Worm (Caenorhabditis elegans): ENCODE measurements around the gene W09D6.5.
A peak's percentile ranks its signal among the peaks of the same experiment; 100 is the strongest.

Gene W09D6.5

DNA sequence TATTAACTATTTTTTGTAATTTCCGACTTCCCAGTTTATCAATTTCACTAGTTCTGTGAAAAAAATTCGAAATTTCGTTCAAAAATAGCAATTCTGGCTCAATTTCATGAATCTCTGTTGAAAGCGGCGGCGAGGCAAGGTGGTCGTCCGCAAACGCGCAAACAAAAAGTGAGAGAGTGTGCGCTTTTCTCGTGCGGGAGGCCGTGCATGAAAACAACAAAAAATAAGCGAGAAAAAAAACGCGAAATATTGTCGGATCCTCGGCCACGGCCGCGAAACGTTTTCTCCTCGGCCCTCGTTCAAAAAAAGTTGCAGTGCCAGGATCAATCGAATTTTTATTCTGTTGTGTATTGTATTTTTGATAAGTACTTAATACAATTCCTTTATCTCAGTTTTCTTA, 24.4 kb downstream of the W09D6.5 start (continued):
- TF ChIP-seq rbr-2 (tag; optimal IDR thresholded peaks at IDR 0.05): peak; percentile 71
- no peak for TF ChIP-seq nhr-41 (GFP tag; IDR thresholded peaks at IDR 0.05)
- no peak for TF ChIP-seq mdt-29 (GFP tag; IDR thresholded peaks at IDR 0.05)
- TF ChIP-seq mep-1 (tag; optimal IDR thresholded peaks at IDR 0.05): peak; percentile 24
- TF ChIP-seq unc-130 (GFP tag; optimal IDR thresholded peaks at IDR 0.05): peak; percentile 48
- no peak for TF ChIP-seq fos-1 (tag; optimal IDR thresholded peaks at IDR 0.05)
- TF ChIP-seq T26A8.4 (GFP tag; IDR thresholded peaks at IDR 0.05): 0 out of 2 replicates have a peak, but pooled peaks have one; percentile 33
- peak; percentile 63 for TF ChIP-seq dmd-6 (GFP tag; IDR thresholded peaks at IDR 0.05)
- TF ChIP-seq cey-2 (tag; optimal IDR thresholded peaks at IDR 0.05; ENCODE audit: borderline replicate concordance, insufficient read depth): no peak
- TF ChIP-seq zip-11 (GFP tag; IDR thresholded peaks at IDR 0.05): no peak
- peak in 1 of 2 experiments; percentile 47 for TF ChIP-seq lsy-2 (tag; optimal IDR thresholded peaks at IDR 0.05)
- TF ChIP-seq gei-8 (GFP tag; optimal IDR thresholded peaks at IDR 0.05): no peak
- peak; percentile 82; the same call in 1 of the 2 replicates for TF ChIP-seq ZK337.2 (GFP tag; IDR thresholded peaks at IDR 0.05)
- TF ChIP-seq hlh-30 (tag; optimal IDR thresholded peaks at IDR 0.05; ENCODE audit: insufficient read depth): no peak
- 0 out of 2 replicates have a peak, but pooled peaks have one; percentile 9 for TF ChIP-seq vab-7 (GFP tag; IDR thresholded peaks at IDR 0.05)
- peak in 1 of 2 experiments; percentile 67 for TF ChIP-seq hif-1 (tag; optimal IDR thresholded peaks at IDR 0.05)
- TF ChIP-seq T20F7.1 (GFP tag; optimal IDR thresholded peaks at IDR 0.05): peak; percentile 53

DNA sequence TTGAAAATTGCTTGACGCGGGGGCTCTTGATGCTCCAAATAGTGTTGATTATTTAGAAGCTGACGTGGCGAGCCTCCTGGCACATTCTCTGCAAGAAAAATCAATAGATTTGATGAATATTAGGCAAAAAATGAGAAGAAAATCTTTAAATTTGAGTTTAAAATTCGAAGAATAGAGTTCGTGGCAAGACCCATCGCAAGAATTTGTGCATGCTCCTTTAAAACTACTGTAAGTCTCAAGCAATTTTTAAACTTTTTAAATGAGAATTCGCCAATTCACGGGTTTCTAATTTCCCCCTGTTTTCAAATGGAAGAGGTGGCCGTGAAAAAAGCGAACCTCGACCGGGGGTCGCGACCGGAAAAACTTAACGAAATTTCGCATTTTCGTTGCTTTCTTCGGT, 25.6 kb downstream of the W09D6.5 start:
- TF ChIP-seq F26F4.8 (GFP tag; conservative IDR thresholded peaks at IDR 0.05) (no peak), nhr-42 (GFP tag; IDR thresholded peaks at IDR 0.05) (no peak), daf-19 (GFP tag; conservative IDR thresholded peaks at IDR 0.05) (no peak), Y5F2A.4 (GFP tag; optimal IDR thresholded peaks at IDR 0.05) (no peak), dpl-1 (GFP tag; optimal IDR thresholded peaks at IDR 0.05) (no peak), hlh-30 (tag; optimal IDR thresholded peaks at IDR 0.05; ENCODE audit: insufficient read depth) (no peak), arid-1 (GFP tag; conservative IDR thresholded peaks at IDR 0.05) (no peak), hmg-1.1 (GFP tag; IDR thresholded peaks at IDR 0.05) (no peak), dmd-9 (GFP tag; IDR thresholded peaks at IDR 0.05) (no peak), nhr-41 (GFP tag; IDR thresholded peaks at IDR 0.05) (no peak), spr-1 (tag; optimal IDR thresholded peaks at IDR 0.05) (no peak), fos-1 (tag; optimal IDR thresholded peaks at IDR 0.05) (no peak)

DNA sequence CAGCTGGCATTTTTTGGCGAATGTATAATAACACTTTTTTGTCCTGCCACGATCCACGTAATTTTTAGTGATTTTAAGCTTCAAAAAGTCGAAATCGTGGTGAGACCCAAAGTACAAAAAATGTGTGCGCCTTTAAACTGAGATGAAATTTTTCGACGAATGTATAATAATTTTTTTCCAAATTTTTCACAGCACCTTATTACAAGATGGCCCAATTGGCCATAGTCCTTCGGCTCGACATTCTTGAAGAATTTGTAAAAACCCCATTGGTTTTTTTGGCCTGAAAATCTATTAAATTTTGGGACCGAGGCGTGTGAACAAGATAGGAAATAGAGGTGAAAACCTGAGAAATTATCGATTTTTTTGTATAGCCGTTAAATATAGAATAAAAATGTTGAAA, 27.7 kb downstream of the W09D6.5 start:
- TF ChIP-seq aha-1 (tag) (peak; percentile 51), ceh-28 (tag; optimal IDR thresholded peaks at IDR 0.05) (no peak), ceh-32 (tag; optimal IDR thresholded peaks at IDR 0.05; ENCODE audit: poor library complexity) (no peak)

DNA sequence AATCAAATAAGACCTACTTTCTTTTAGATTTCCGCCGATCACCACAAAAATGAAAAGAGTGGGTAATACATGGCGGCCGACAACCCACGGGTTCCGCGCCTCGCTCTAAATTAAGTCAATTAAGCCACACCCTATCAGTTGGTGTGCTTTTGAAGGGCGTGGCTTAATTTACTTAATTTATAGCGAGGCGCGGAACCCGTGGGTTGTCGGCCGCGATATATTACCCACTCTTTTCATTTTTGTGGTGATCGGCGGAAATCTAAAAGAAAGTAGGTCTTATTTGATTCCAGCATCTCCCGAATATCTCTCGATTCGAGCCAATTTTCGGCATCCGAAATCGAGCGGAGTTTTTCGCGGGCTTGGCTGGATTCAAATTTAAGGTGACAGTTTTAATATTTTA, 29.8 kb downstream of the W09D6.5 start:
- TF ChIP-seq T26A8.4 (GFP tag; IDR thresholded peaks at IDR 0.05) (peak; percentile 33; the same call in 1 of the 2 replicates), unc-130 (GFP tag; optimal IDR thresholded peaks at IDR 0.05) (peak; percentile 52), lin-1 (GFP tag; IDR thresholded peaks at IDR 0.05) (peak; percentile 65; the same call in 1 of the 2 replicates), Y48G9A.11 (GFP tag; IDR thresholded peaks at IDR 0.05) (peak; percentile 53; the same call in 1 of the 2 replicates), F49E8.2 (tag; optimal IDR thresholded peaks at IDR 0.05; ENCODE audit: borderline replicate concordance) (peak; percentile 48), lin-38 (GFP tag; IDR thresholded peaks at IDR 0.05) (peak; percentile 85), nhr-102 (tag; optimal IDR thresholded peaks at IDR 0.05) (peak; percentile 42), ceh-44 (GFP tag; IDR thresholded peaks at IDR 0.05) (peak; percentile 74; the same call in 1 of the 2 replicates), arid-1 (GFP tag; conservative IDR thresholded peaks at IDR 0.05) (peak; percentile 35; the same call in 1 of the 2 replicates), php-3 (GFP tag; IDR thresholded peaks at IDR 0.05) (0 out of 2 replicates have a peak, but pooled peaks have one; percentile 41), dmd-8 (GFP tag; IDR thresholded peaks at IDR 0.05) (peak; percentile 51; the same call in 1 of the 2 replicates), Y105C5A.15 (GFP tag; IDR thresholded peaks at IDR 0.05) (0 out of 2 replicates have a peak, but pooled peaks have one; percentile 32), madf-9 (GFP tag; conservative IDR thresholded peaks at IDR 0.05) (peak; percentile 45; the same call in 1 of the 2 replicates), snpc-1.2 (GFP tag; IDR thresholded peaks at IDR 0.05) (peak; percentile 52; the same call in 1 of the 2 replicates)

Data from whole organism, L4 larva.